Comparison of ENCODE assay signal across 6 worm cellular contexts in genomic region chrII:5874130-5874529, ce11.
TF ChIP-seq lines count a peak whose summit lies in the region.

No protein-coding gene starts in this region.

TF ChIP-seq in whole organism, L1 larva, 84 proteins besides CTCF, POLR2A, EP300 and RAD21 (continues in another document):
- TF ChIP-seq unc-98 (GFP tag; IDR thresholded peaks at IDR 0.05; lab: Robert Waterston, UW) (no peak), vab-15 (tag; optimal IDR thresholded peaks at IDR 0.05; lab: Kevin White, UChicago) (no peak), irx-1 (tag; optimal IDR thresholded peaks at IDR 0.05; lab: Kevin White, UChicago) (peak; percentile 16), xbp-1 (tag; optimal IDR thresholded peaks at IDR 0.05; lab: Kevin White, UChicago) (no peak), egl-13 (tag; optimal IDR thresholded peaks at IDR 0.05; lab: Kevin White, UChicago) (no peak), mep-1 (tag; optimal IDR thresholded peaks at IDR 0.05; lab: Kevin White, UChicago) (peak; percentile 82), blmp-1 (tag; optimal IDR thresholded peaks at IDR 0.05; lab: Kevin White, UChicago) (peak; percentile 98), nhr-19 (GFP tag; conservative IDR thresholded peaks at IDR 0.05; lab: Robert Waterston, UW) (peak; percentile 47; the same call in 1 of the 2 replicates), hpl-2 (GFP tag; optimal IDR thresholded peaks at IDR 0.05; lab: Kevin White, UChicago) (no peak), lin-14 (GFP tag; optimal IDR thresholded peaks at IDR 0.05; lab: Kevin White, UChicago) (peak; percentile 79), jun-1 (tag; optimal IDR thresholded peaks at IDR 0.05; lab: Kevin White, UChicago) (no peak), lin-35 (GFP tag; optimal IDR thresholded peaks at IDR 0.05; lab: Kevin White, UChicago) (peak; percentile 17 to 74), tlp-1 (tag; optimal IDR thresholded peaks at IDR 0.05; lab: Kevin White, UChicago) (no peak), C16A3.4 (tag; optimal IDR thresholded peaks at IDR 0.05; lab: Kevin White, UChicago) (peak; percentile 58), rnt-1 (tag; optimal IDR thresholded peaks at IDR 0.05; lab: Kevin White, UChicago) (peak; percentile 40)

TF ChIP-seq in whole organism, L2 larva, 48 proteins besides CTCF, POLR2A, EP300 and RAD21 (continues in another document):
- TF ChIP-seq nhr-23 (tag; optimal IDR thresholded peaks at IDR 0.05; lab: Kevin White, UChicago) (no peak), sma-3 (GFP tag; optimal IDR thresholded peaks at IDR 0.05; lab: Kevin White, UChicago) (peak; percentile 36), R02D3.7 (tag; optimal IDR thresholded peaks at IDR 0.05; lab: Kevin White, UChicago) (no peak), sma-9 (GFP tag; optimal IDR thresholded peaks at IDR 0.05; lab: Kevin White, UChicago) (peak; percentile 64), sma-9 (tag; optimal IDR thresholded peaks at IDR 0.05; lab: Kevin White, UChicago) (no peak), C34F6.9 (tag; optimal IDR thresholded peaks at IDR 0.05; lab: Kevin White, UChicago) (peak; percentile 46), lsy-2 (tag; optimal IDR thresholded peaks at IDR 0.05; lab: Kevin White, UChicago) (peak in 1 of 2 experiments; percentile 27), elt-3 (tag; optimal IDR thresholded peaks at IDR 0.05; lab: Kevin White, UChicago) (no peak), sem-4 (tag; optimal IDR thresholded peaks at IDR 0.05; lab: Kevin White, UChicago) (no peak), ceh-16 (tag; optimal IDR thresholded peaks at IDR 0.05; lab: Kevin White, UChicago) (no peak), ama-1 (optimal IDR thresholded peaks at IDR 0.05; lab: Kevin White, UChicago) (no peak), alr-1 (tag; optimal IDR thresholded peaks at IDR 0.05; lab: Kevin White, UChicago) (no peak), peb-1 (tag; optimal IDR thresholded peaks at IDR 0.05; lab: Kevin White, UChicago) (no peak), nhr-11 (tag; optimal IDR thresholded peaks at IDR 0.05; lab: Kevin White, UChicago) (no peak), ztf-4 (tag; optimal IDR thresholded peaks at IDR 0.05; lab: Kevin White, UChicago) (no peak), mbf-1 (tag; optimal IDR thresholded peaks at IDR 0.05; lab: Kevin White, UChicago) (no peak), fos-1 (tag; optimal IDR thresholded peaks at IDR 0.05; lab: Kevin White, UChicago) (no peak)

TF ChIP-seq in whole organism, L3 larva, 47 proteins besides CTCF, POLR2A, EP300 and RAD21:
- TF ChIP-seq pha-4 (tag; optimal IDR thresholded peaks at IDR 0.05; lab: Kevin White, UChicago): peak; percentile 88
- TF ChIP-seq aly-2 (tag; optimal IDR thresholded peaks at IDR 0.05; lab: Kevin White, UChicago): no peak
- peak; percentile 34 for TF ChIP-seq nhr-23 (tag; optimal IDR thresholded peaks at IDR 0.05; lab: Kevin White, UChicago)
TF ChIP-seq in whole organism, L3 larva: peak in this region for 2.

TF ChIP-seq in whole organism, L4 larva, 104 proteins besides CTCF, POLR2A, EP300 and RAD21:
- TF ChIP-seq F49E8.2 (tag; optimal IDR thresholded peaks at IDR 0.05; lab: Kevin White, UChicago; ENCODE audit: borderline replicate concordance) (no peak), mdl-1 (tag; optimal IDR thresholded peaks at IDR 0.05; lab: Kevin White, UChicago) (peak in 1 of 2 experiments; percentile 28), nhr-77 (tag; optimal IDR thresholded peaks at IDR 0.05; lab: Kevin White, UChicago) (peak; percentile 17), mes-2 (tag; optimal IDR thresholded peaks at IDR 0.05; lab: Kevin White, UChicago; ENCODE audit: poor library complexity, severe bottlenecking) (peak; percentile 24), hlh-30 (tag; optimal IDR thresholded peaks at IDR 0.05; lab: Kevin White, UChicago; ENCODE audit: insufficient read depth) (peak; percentile 88), lin-38 (GFP tag; IDR thresholded peaks at IDR 0.05; lab: Robert Waterston, UW) (no peak), nhr-28 (tag; optimal IDR thresholded peaks at IDR 0.05; lab: Kevin White, UChicago) (peak; percentile 69), aha-1 (tag; lab: Kevin White, UChicago) (peak; percentile 75), lsy-2 (tag; optimal IDR thresholded peaks at IDR 0.05; lab: Kevin White, UChicago) (peak in 1 of 2 experiments; percentile 11), daf-16 (GFP tag; optimal IDR thresholded peaks at IDR 0.05; lab: Kevin White, UChicago) (no peak), daf-16 (tag; optimal IDR thresholded peaks at IDR 0.05; lab: Kevin White, UChicago) (peak; percentile 49), dve-1 (tag; optimal IDR thresholded peaks at IDR 0.05; lab: Kevin White, UChicago; ENCODE audit: insufficient read depth) (peak; percentile 54), ces-1 (GFP tag; optimal IDR thresholded peaks at IDR 0.05; lab: Kevin White, UChicago) (no peak), pha-4 (GFP tag; IDR thresholded peaks at IDR 0.05; lab: Robert Waterston, UW) (no peak), pha-4 (tag; optimal IDR thresholded peaks at IDR 0.05; lab: Kevin White, UChicago) (peak; percentile 4)
TF ChIP-seq in whole organism, L4 larva: peak in this region for 10.

TF ChIP-seq in whole organism, late embryonic, 69 proteins besides CTCF, POLR2A, EP300 and RAD21:
- peak; percentile 77 for TF ChIP-seq hlh-30 (tag; optimal IDR thresholded peaks at IDR 0.05; lab: Kevin White, UChicago; ENCODE audit: insufficient read depth)
- no peak for TF ChIP-seq lin-11 (tag; optimal IDR thresholded peaks at IDR 0.05; lab: Kevin White, UChicago)

TF ChIP-seq in whole organism, young adult, 124 proteins besides CTCF, POLR2A, EP300 and RAD21:
- peak; percentile 26 for TF ChIP-seq pha-4 (tag; optimal IDR thresholded peaks at IDR 0.05; lab: Kevin White, UChicago)
- TF ChIP-seq ccch-3 (GFP tag; optimal IDR thresholded peaks at IDR 0.05; lab: Kevin White, UChicago): no peak
